Worm (Caenorhabditis elegans) whole organism, L4 larva: ENCODE data around the gene C25E10.16.
A peak's percentile ranks its signal among the peaks of the same experiment; 100 is the strongest.

Experiments used
- D1046.2 ChIP-seq: fragments of 200-800 bp; sonication (Bioruptor generic); IDR thresholded peaks from 2 replicates; pipeline ENCODE4 v1.3.6; 2022; ENCODE audit warnings: missing genetic modification characterization, missing compliant biosample characterization
- F26F4.8 ChIP-seq: fragments of 200-800 bp; sonication (Bioruptor generic); conservative IDR thresholded peaks from 2 replicates; pipeline ENCODE4 v1.3.6; 2022; ENCODE audit warnings: missing genetic modification characterization, missing compliant biosample characterization
- F37D6.2 ChIP-seq: sonication (generic microtip); optimal IDR thresholded peaks from 2 replicates; lab custom pipeline; 2016; ENCODE audit warnings: mild to moderate bottlenecking, missing genetic modification characterization, missing compliant biosample characterization
- F44E2.7 ChIP-seq: fragments of 200-800 bp; sonication (Bioruptor generic); IDR thresholded peaks from 2 replicates; pipeline ENCODE4 v2.1.2; 2022; ENCODE audit warnings: missing genetic modification characterization, missing compliant biosample characterization
- T26A8.4 ChIP-seq: fragments of 200-800 bp; sonication (Bioruptor generic); IDR thresholded peaks from 2 replicates; pipeline ENCODE4 v1.3.6; 2022; ENCODE audit warnings: missing genetic modification characterization, missing compliant biosample characterization
- Y105C5A.15 ChIP-seq: fragments of 200-800 bp; sonication (Bioruptor generic); IDR thresholded peaks from 2 replicates; pipeline ENCODE4 v1.3.6; 2022; ENCODE audit warnings: missing genetic modification characterization, missing compliant biosample characterization
- Y48G9A.11 ChIP-seq: fragments of 200-800 bp; sonication (Bioruptor generic); IDR thresholded peaks from 2 replicates; pipeline ENCODE4 v1.3.6; 2022; ENCODE audit warnings: missing genetic modification reagents, missing genetic modification characterization, missing compliant biosample characterization
- Y5F2A.4 ChIP-seq: fragments of 200-800 bp; sonication (Bioruptor generic); optimal IDR thresholded peaks from 2 replicates; lab custom pipeline; 2018; ENCODE audit warnings: mild to moderate bottlenecking, missing genetic modification characterization, missing compliant biosample characterization
- aha-1 ChIP-seq: fragments of 150-350 bp; peaks from one replicate; lab custom pipeline; 2014; ENCODE audit warnings: missing biosample characterization, missing genetic modification characterization
- aly-2 ChIP-seq: sonication (generic microtip); optimal IDR thresholded peaks from 2 replicates; lab custom pipeline; 2018; ENCODE audit warnings: missing biosample characterization, missing genetic modification characterization
- ama-1 ChIP-seq: fragments of 150-350 bp; optimal IDR thresholded peaks from 2 replicates; lab custom pipeline; 2014; ENCODE audit warnings: inconsistent platforms, mixed read lengths
- ceh-28 ChIP-seq: fragments of 150-350 bp; optimal IDR thresholded peaks from 2 replicates; lab custom pipeline; 2014; ENCODE audit warnings: missing biosample characterization, missing genetic modification reagents, missing genetic modification characterization
- ceh-44 ChIP-seq: fragments of 200-800 bp; sonication (Bioruptor generic); IDR thresholded peaks from 2 replicates; pipeline ENCODE4 v1.3.6; 2022; ENCODE audit warnings: missing genetic modification reagents, missing genetic modification characterization, missing compliant biosample characterization
- cey-2 ChIP-seq: sonication (generic microtip); optimal IDR thresholded peaks from 3 replicates; lab custom pipeline; 2017; ENCODE audit warnings: missing genetic modification characterization, mild to moderate bottlenecking, missing compliant biosample characterization, antibody characterized with exemption, borderline replicate concordance; ENCODE audit not compliant: insufficient read depth
- ctbp-1 ChIP-seq: fragments of 200-800 bp; sonication (Bioruptor generic); IDR thresholded peaks from 2 replicates; pipeline ENCODE4 v1.3.6; 2022; ENCODE audit warnings: missing genetic modification reagents, missing genetic modification characterization, missing compliant biosample characterization
- daf-16 ChIP-seq, 3 experiments: sonication (generic microtip); optimal IDR thresholded peaks; 2 replicates each; lab custom pipeline; 2016 to 2017; ENCODE audit warnings: missing genetic modification characterization in 3 of 3, missing genetic modification reagents in 3 of 3, mild to moderate bottlenecking in 2 of 3, missing compliant biosample characterization in 2 of 3, missing biosample characterization in 1 of 3, moderate library complexity in 1 of 3
- duxl-1 ChIP-seq: sonication (generic microtip); optimal IDR thresholded peaks from 2 replicates; lab custom pipeline; 2016; ENCODE audit warnings: mild to moderate bottlenecking, missing genetic modification characterization, moderate library complexity, missing compliant biosample characterization; ENCODE audit not compliant: poor library complexity
- egl-27 ChIP-seq: sonication (generic microtip); optimal IDR thresholded peaks from 3 replicates; lab custom pipeline; 2017; ENCODE audit warnings: missing biosample characterization, missing genetic modification reagents, missing genetic modification characterization
- egl-43 ChIP-seq: fragments of 200-800 bp; sonication (Bioruptor generic); IDR thresholded peaks from 2 replicates; pipeline ENCODE4 v1.3.6; 2022; ENCODE audit warnings: missing genetic modification reagents, missing genetic modification characterization, missing compliant biosample characterization
- fkh-10 ChIP-seq: fragments of 150-350 bp; optimal IDR thresholded peaks from 2 replicates; lab custom pipeline; 2014; ENCODE audit warnings: missing biosample characterization, missing genetic modification reagents, missing genetic modification characterization
- fos-1 ChIP-seq: fragments of 150-350 bp; optimal IDR thresholded peaks from 2 replicates; lab custom pipeline; 2014; ENCODE audit warnings: missing biosample characterization, missing genetic modification characterization
- gei-8 ChIP-seq: fragments of 200-800 bp; sonication (Bioruptor generic); optimal IDR thresholded peaks from 2 replicates; lab custom pipeline; 2018; ENCODE audit warnings: mild to moderate bottlenecking, missing genetic modification characterization, missing compliant biosample characterization
- hif-1 ChIP-seq, 2 experiments: sonication (generic microtip); optimal IDR thresholded peaks; 2 replicates each; lab custom pipeline; 2016 to 2017; ENCODE audit warnings: missing compliant biosample characterization in 2 of 2, missing genetic modification characterization in 2 of 2, missing genetic modification reagents in 2 of 2, missing genotype in 2 of 2, mild to moderate bottlenecking in 1 of 2
- hlh-11 ChIP-seq: fragments of 200-800 bp; sonication (Bioruptor generic); optimal IDR thresholded peaks from 2 replicates; lab custom pipeline; 2018; ENCODE audit warnings: mild to moderate bottlenecking, missing genetic modification characterization, missing compliant biosample characterization
- hlh-30 ChIP-seq: sonication (generic microtip); optimal IDR thresholded peaks from 2 replicates; lab custom pipeline; 2017; ENCODE audit warnings: antibody characterized with exemption, mild to moderate bottlenecking, missing genetic modification characterization, missing compliant biosample characterization; ENCODE audit not compliant: insufficient read depth
- lin-29 ChIP-seq: fragments of 200-800 bp; sonication (Bioruptor generic); IDR thresholded peaks from 2 replicates; pipeline ENCODE4 v1.3.6; 2022; ENCODE audit warnings: missing genetic modification reagents, missing genetic modification characterization, missing compliant biosample characterization
- lin-38 ChIP-seq: fragments of 200-800 bp; sonication (Bioruptor generic); IDR thresholded peaks from 2 replicates; pipeline ENCODE4 v1.3.6; 2022; ENCODE audit warnings: missing genetic modification reagents, missing genetic modification characterization, missing compliant biosample characterization
- lsy-2 ChIP-seq, 2 experiments: fragments of 150-350 bp in 1 of 2; sonication (generic microtip) in 1 of 2; optimal IDR thresholded peaks; 2 replicates each; lab custom pipeline; 2014 to 2017; ENCODE audit warnings: missing biosample characterization in 2 of 2, missing genetic modification characterization in 2 of 2
- mep-1 ChIP-seq: fragments of 150-350 bp; sonication (generic microtip); optimal IDR thresholded peaks from 3 replicates; lab custom pipeline; 2014; ENCODE audit warnings: missing biosample characterization, missing genetic modification characterization
- mxl-3 ChIP-seq: fragments of 200-800 bp; sonication (Bioruptor generic); optimal IDR thresholded peaks from 2 replicates; lab custom pipeline; 2018; ENCODE audit warnings: mild to moderate bottlenecking, missing genetic modification characterization, missing compliant biosample characterization
- nhr-10 ChIP-seq: fragments of 150-350 bp; optimal IDR thresholded peaks from 2 replicates; lab custom pipeline; 2014; ENCODE audit warnings: missing biosample characterization, missing genetic modification characterization
- nhr-11 ChIP-seq: fragments of 150-350 bp; optimal IDR thresholded peaks from 2 replicates; lab custom pipeline; 2014; ENCODE audit warnings: missing biosample characterization, missing genetic modification characterization
- nhr-111 ChIP-seq: fragments of 200-800 bp; sonication (Bioruptor generic); optimal IDR thresholded peaks from 2 replicates; lab custom pipeline; 2018; ENCODE audit warnings: mild to moderate bottlenecking, missing genetic modification characterization, missing compliant biosample characterization
- nhr-28 ChIP-seq: fragments of 150-350 bp; optimal IDR thresholded peaks from 2 replicates; lab custom pipeline; 2014; ENCODE audit warnings: missing biosample characterization, missing genetic modification characterization
- php-3 ChIP-seq: fragments of 200-800 bp; sonication (Bioruptor generic); IDR thresholded peaks from 2 replicates; pipeline ENCODE4 v1.3.6; 2022; ENCODE audit warnings: missing genetic modification reagents, missing genetic modification characterization, missing compliant biosample characterization
- pqm-1 ChIP-seq: sonication (generic microtip); optimal IDR thresholded peaks from 2 replicates; lab custom pipeline; 2017; ENCODE audit warnings: missing biosample characterization, missing genetic modification characterization
- saeg-2 ChIP-seq: fragments of 200-800 bp; sonication (Bioruptor generic); IDR thresholded peaks from 2 replicates; pipeline ENCODE4 v1.3.6; 2022; ENCODE audit warnings: missing genetic modification reagents, missing genetic modification characterization, missing compliant biosample characterization
- snpc-1.2 ChIP-seq: fragments of 200-800 bp; sonication (Bioruptor generic); IDR thresholded peaks from 2 replicates; pipeline ENCODE4 v1.3.6; 2022; ENCODE audit warnings: missing genetic modification reagents, missing genetic modification characterization, missing compliant biosample characterization
- spr-3 ChIP-seq: fragments of 200-800 bp; sonication (Bioruptor generic); optimal IDR thresholded peaks from 2 replicates; lab custom pipeline; 2018; ENCODE audit warnings: mild to moderate bottlenecking, missing genetic modification characterization, missing compliant biosample characterization
- tra-1 ChIP-seq: fragments of 200-800 bp; sonication (Bioruptor generic); IDR thresholded peaks from 2 replicates; pipeline ENCODE4 v1.3.6; 2022; ENCODE audit warnings: missing genetic modification reagents, missing genetic modification characterization, missing compliant biosample characterization
- zfp-2 ChIP-seq: sonication (generic microtip); optimal IDR thresholded peaks from 2 replicates; lab custom pipeline; 2016; ENCODE audit warnings: mild to moderate bottlenecking, missing genetic modification characterization, missing compliant biosample characterization
- zfp-3 ChIP-seq: fragments of 200-800 bp; sonication (Bioruptor generic); conservative IDR thresholded peaks from 2 replicates; pipeline ENCODE4 v1.3.6; 2022; ENCODE audit warnings: missing genetic modification reagents, missing genetic modification characterization, missing compliant biosample characterization
- zip-11 ChIP-seq: fragments of 200-800 bp; sonication (Bioruptor generic); IDR thresholded peaks from 2 replicates; pipeline ENCODE4 v1.3.6; 2022; ENCODE audit warnings: missing genetic modification characterization, missing compliant biosample characterization
- zip-2 ChIP-seq: fragments of 150-350 bp; optimal IDR thresholded peaks from 2 replicates; lab custom pipeline; 2014; ENCODE audit warnings: missing biosample characterization, missing genetic modification characterization
- ztf-11 ChIP-seq: fragments of 150-350 bp; optimal IDR thresholded peaks from 2 replicates; lab custom pipeline; 2014; ENCODE audit warnings: missing biosample characterization, missing genetic modification characterization

C25E10.16 gene

ce11 chrV:9097213-9097612, 37.8 kb upstream of the C25E10.16 start:
- TF ChIP-seq tra-1 (GFP tag; lab: Robert Waterston, UW) (no peak), F44E2.7 (GFP tag; lab: Robert Waterston, UW) (no peak), mep-1 (tag; lab: Kevin White, UChicago) (peak; percentile 0), php-3 (GFP tag; lab: Robert Waterston, UW) (peak; percentile 17; the same call in 1 of the 2 replicates), egl-27 (tag; lab: Kevin White, UChicago) (no peak), ama-1 (peak; percentile 17), nhr-11 (tag; lab: Kevin White, UChicago) (no peak), Y5F2A.4 (GFP tag; lab: Kevin White, UChicago) (no peak), T26A8.4 (GFP tag; lab: Robert Waterston, UW) (peak; percentile 18; the same call in 1 of the 2 replicates), gei-8 (GFP tag; lab: Kevin White, UChicago) (no peak), zfp-3 (GFP tag; lab: Robert Waterston, UW) (peak; percentile 63; the same call in 1 of the 2 replicates), lin-38 (GFP tag; lab: Robert Waterston, UW) (peak; percentile 39; the same call in 1 of the 2 replicates), aha-1 (tag; lab: Kevin White, UChicago) (peak; percentile 24)
- TF ChIP-seq, all 104 proteins: peak for 7

- TF ChIP-seq ama-1 (peak; percentile 27), lin-29 (GFP tag; lab: Robert Waterston, UW) (no peak), ctbp-1 (GFP tag; lab: Robert Waterston, UW) (no peak), saeg-2 (no peak), hlh-30 (peak; percentile 52), mxl-3 (GFP tag; lab: Kevin White, UChicago) (peak; percentile 7), fos-1 (tag; lab: Kevin White, UChicago) (no peak)
Measured at ce11 chrV:9096674-9097073, 37.3 kb upstream of the C25E10.16 start.

ce11 chrV:9095613-9096317, 36.4 kb upstream of the C25E10.16 start, which contains the start of gene F21C10.10:
Gene F21C10.10 (plus strand): TSS chrV:9096267.
- TF ChIP-seq F26F4.8 (no peak), pqm-1 (tag; lab: Kevin White, UChicago) (peak; percentile 14), duxl-1 (tag; lab: Kevin White, UChicago) (no peak), egl-43 (no peak), aha-1 (tag; lab: Kevin White, UChicago) (peak; percentile 99), snpc-1.2 (GFP tag; lab: Robert Waterston, UW) (no peak), F37D6.2 (tag; lab: Kevin White, UChicago) (no peak), saeg-2 (peak; percentile 94), lin-29 (GFP tag; lab: Robert Waterston, UW) (0 out of 2 replicates have a peak, but pooled peaks have one; percentile 55), ztf-11 (tag; lab: Kevin White, UChicago) (no peak), nhr-10 (peak; percentile 85), ceh-28 (tag; lab: Kevin White, UChicago) (no peak), D1046.2 (GFP tag; lab: Robert Waterston, UW) (no peak), T26A8.4 (GFP tag; lab: Robert Waterston, UW) (peak; percentile 66), Y48G9A.11 (no peak), Y105C5A.15 (GFP tag; lab: Robert Waterston, UW) (no peak), ceh-44 (GFP tag; lab: Robert Waterston, UW) (no peak), gei-8 (GFP tag; lab: Kevin White, UChicago) (peak; percentile 98), zfp-3 (GFP tag; lab: Robert Waterston, UW) (peak; percentile 40; the same call in 1 of the 2 replicates), fkh-10 (GFP tag; lab: Kevin White, UChicago) (no peak), hif-1 (tag; optimal IDR thresholded peaks at IDR 0.05; lab: Kevin White, UChicago) (peak; percentile 41 to 73), nhr-28 (tag; lab: Kevin White, UChicago) (peak; percentile 98), lsy-2 (tag; optimal IDR thresholded peaks at IDR 0.05; lab: Kevin White, UChicago) (peak; percentile 55 to 81), aly-2 (tag; lab: Kevin White, UChicago) (no peak), spr-3 (peak; percentile 49), zfp-2 (tag; lab: Kevin White, UChicago) (no peak), cey-2 (peak; percentile 95), hlh-11 (tag; lab: Kevin White, UChicago) (peak; percentile 99), zip-2 (tag; lab: Kevin White, UChicago) (peak; percentile 31), daf-16 (GFP tag; optimal IDR thresholded peaks at IDR 0.05; lab: Kevin White, UChicago) (peak; percentile 61 to 92), daf-16 (tag; optimal IDR thresholded peaks at IDR 0.05; lab: Kevin White, UChicago) (peak; percentile 91), zip-11 (GFP tag; lab: Robert Waterston, UW) (no peak), nhr-111 (GFP tag; lab: Kevin White, UChicago) (no peak), mxl-3 (GFP tag; lab: Kevin White, UChicago) (peak; percentile 93)
